Worm (Caenorhabditis elegans) whole organism, L1 larva: ENCODE measurements around the gene C26F1.1.

ENCODE experiments used
- C04F5.9 ChIP-seq: sonication (generic microtip); optimal IDR thresholded peaks from 2 replicates; lab custom pipeline; 2016; ENCODE audit warnings: missing genetic modification characterization, missing compliant biosample characterization
- efl-3 ChIP-seq: fragments of 200-800 bp; sonication (Bioruptor generic); optimal IDR thresholded peaks from 2 replicates; lab custom pipeline; 2018; ENCODE audit warnings: mild to moderate bottlenecking, missing genetic modification characterization, missing compliant biosample characterization
- lir-3 ChIP-seq: sonication (generic microtip); optimal IDR thresholded peaks from 2 replicates; lab custom pipeline; 2016; ENCODE audit warnings: mild to moderate bottlenecking, missing genetic modification characterization, moderate library complexity, missing compliant biosample characterization; ENCODE audit not compliant: poor library complexity
- mab-9 ChIP-seq: fragments of 200-800 bp; sonication (Bioruptor generic); IDR thresholded peaks from 2 replicates; pipeline ENCODE4 v1.3.6; 2022; ENCODE audit warnings: missing genetic modification reagents, missing genetic modification characterization, missing compliant biosample characterization
- mdl-1 ChIP-seq, 2 experiments: fragments of 150-350 bp; optimal IDR thresholded peaks; 2 replicates each; lab custom pipeline; 2014 to 2017; ENCODE audit warnings: missing biosample characterization in 2 of 2, missing genetic modification characterization in 2 of 2, inconsistent platforms in 1 of 2
- nhr-12 ChIP-seq: sonication (generic microtip); optimal IDR thresholded peaks from 2 replicates; lab custom pipeline; 2017; ENCODE audit warnings: missing biosample characterization, missing genetic modification characterization
- nhr-47 ChIP-seq: sonication (generic microtip); optimal IDR thresholded peaks from 2 replicates; lab custom pipeline; 2016; ENCODE audit warnings: mild to moderate bottlenecking, missing genetic modification characterization, moderate library complexity, missing compliant biosample characterization
- pag-3 ChIP-seq: sonication (generic microtip); optimal IDR thresholded peaks from 2 replicates; lab custom pipeline; 2017; ENCODE audit warnings: missing genetic modification characterization, mild to moderate bottlenecking, missing compliant biosample characterization, antibody characterized with exemption, borderline replicate concordance; ENCODE audit not compliant: insufficient read depth

ce11 chrV:7798079-7798478, 12.9 kb downstream of the C26F1.1 start, which contains the start of gene ZK742.7:
- TF ChIP-seq C04F5.9 (no peak), mdl-1 (tag; optimal IDR thresholded peaks at IDR 0.05; lab: Kevin White, UChicago) (no peak), lir-3 (no peak), mab-9 (GFP tag; lab: Robert Waterston, UW) (no peak), pag-3 (tag; lab: Kevin White, UChicago) (no peak), nhr-47 (tag; lab: Kevin White, UChicago) (no peak), nhr-12 (no peak), efl-3 (GFP tag; lab: Kevin White, UChicago) (no peak)
